Fruit fly (Drosophila melanogaster): ENCODE measurements around the gene Ibf2.

The Ibf2 gene

dm6 chr3R:9239941-9240400 is 18.3 kb downstream of the Ibf2 start (continued):
- no peak for TF ChIP-seq CG13296 (GFP tag; optimal IDR thresholded peaks at IDR 0.05)
- no peak for TF ChIP-seq CG7928 (GFP tag; optimal IDR thresholded peaks at IDR 0.05)
- no peak for TF ChIP-seq Gsc (GFP tag; IDR thresholded peaks at IDR 0.05)
- TF ChIP-seq CG16813 (GFP tag; IDR thresholded peaks at IDR 0.05; ENCODE audit: partially characterized antibody), result peak; percentile 79
- no peak for TF ChIP-seq CG6254 (GFP tag; optimal IDR thresholded peaks at IDR 0.05)
- no peak for TF ChIP-seq luna (GFP tag; optimal IDR thresholded peaks at IDR 0.05)
- peak; percentile 21 for TF ChIP-seq CG3995 (GFP tag; optimal IDR thresholded peaks at IDR 0.05)
- no peak for TF ChIP-seq B-H1 (GFP tag; IDR thresholded peaks at IDR 0.05)
- peak; percentile 48 for TF ChIP-seq lbe (GFP tag; optimal IDR thresholded peaks at IDR 0.05)
- TF ChIP-seq org-1 (GFP tag; optimal IDR thresholded peaks at IDR 0.05), result no peak
- TF ChIP-seq CG7839 (tag; optimal IDR thresholded peaks at IDR 0.05), result no peak
- peak; percentile 89 for TF ChIP-seq bbx (GFP tag; IDR thresholded peaks at IDR 0.05; ENCODE audit: partially characterized antibody)
- TF ChIP-seq CG4282 (GFP tag; optimal IDR thresholded peaks at IDR 0.05), result peak; percentile 33
- no peak for TF ChIP-seq CG10959 (GFP tag; IDR thresholded peaks at IDR 0.05)
- no peak for TF ChIP-seq stc (GFP tag; IDR thresholded peaks at IDR 0.05)
- TF ChIP-seq CG14710 (tag; optimal IDR thresholded peaks at IDR 0.05), result peak; percentile 58
- peak; percentile 83; the same call in 2 of the 3 replicates for TF ChIP-seq mld (GFP tag; IDR thresholded peaks at IDR 0.05; ENCODE audit: partially characterized antibody)
- TF ChIP-seq ATbp (GFP tag; optimal IDR thresholded peaks at IDR 0.05), result no peak
- peak; percentile 65 for TF ChIP-seq inv (GFP tag; IDR thresholded peaks at IDR 0.05; ENCODE audit: partially characterized antibody)
- TF ChIP-seq Hr3 (GFP tag; optimal IDR thresholded peaks at IDR 0.05), result no peak
- TF ChIP-seq ftz-f1 (GFP tag; optimal IDR thresholded peaks at IDR 0.05), result no peak
- TF ChIP-seq CG10321 (GFP tag; IDR thresholded peaks at IDR 0.05), result no peak
- peak; percentile 43 for TF ChIP-seq HmgZ (tag; optimal IDR thresholded peaks at IDR 0.05)
- no peak for TF ChIP-seq CG3281 (GFP tag; optimal IDR thresholded peaks at IDR 0.05)
- TF ChIP-seq CG10209 (GFP tag; optimal IDR thresholded peaks at IDR 0.05), result no peak
- no peak for TF ChIP-seq crol (GFP tag; IDR thresholded peaks at IDR 0.05)
- peak; percentile 71 for TF ChIP-seq CG14860 (GFP tag; IDR thresholded peaks at IDR 0.05; ENCODE audit: partially characterized antibody)
- no peak for TF ChIP-seq cas (GFP tag; IDR thresholded peaks at IDR 0.05)
- TF ChIP-seq trh (GFP tag; optimal IDR thresholded peaks at IDR 0.05), result no peak
- no peak for TF ChIP-seq CG4820 (GFP tag; optimal IDR thresholded peaks at IDR 0.05)
- TF ChIP-seq Mad (GFP tag; optimal IDR thresholded peaks at IDR 0.05), result no peak
- 0 out of 2 replicates have a peak, but pooled peaks have one; percentile 1 for TF ChIP-seq Atf6 (GFP tag; IDR thresholded peaks at IDR 0.05)
- TF ChIP-seq CG43689 (GFP tag; IDR thresholded peaks at IDR 0.05), result no peak
- peak; percentile 80 for TF ChIP-seq Scr (GFP tag; IDR thresholded peaks at IDR 0.05; ENCODE audit: partially characterized antibody)
- TF ChIP-seq CG34224 (GFP tag; IDR thresholded peaks at IDR 0.05; ENCODE audit: partially characterized antibody), result peak; percentile 85; the same call in 2 of the 3 replicates
- peak; percentile 60 for TF ChIP-seq gro (GFP tag; optimal IDR thresholded peaks at IDR 0.05)
- TF ChIP-seq ase (GFP tag; IDR thresholded peaks at IDR 0.05), result no peak
- peak; percentile 14 for TF ChIP-seq CG15601 (tag; optimal IDR thresholded peaks at IDR 0.05)
- TF ChIP-seq CG32532 (GFP tag; IDR thresholded peaks at IDR 0.05), result no peak
- TF ChIP-seq MTF-1 (GFP tag; optimal IDR thresholded peaks at IDR 0.05; ENCODE audit: borderline replicate concordance), result no peak

All from whole organism, embryonic.